Fruit fly (Drosophila melanogaster) whole organism, prepupa: Measurements from ENCODE around the gene Alp13.

Experiments used
- CG16779 ChIP-seq: fragments of 200-800 bp; sonication (Bioruptor generic); optimal IDR thresholded peaks from 3 replicates; lab custom pipeline; 2017; ENCODE audit warnings: missing biosample characterization, mild to moderate bottlenecking, missing genetic modification characterization
- CG3032 ChIP-seq: fragments of 200-800 bp; optimal IDR thresholded peaks from 2 replicates; lab custom pipeline; 2019; ENCODE audit warnings: missing biosample characterization, mild to moderate bottlenecking, missing genetic modification characterization, moderate library complexity
- CG6854 ChIP-seq: fragments of 200-800 bp; sonication (Bioruptor generic); optimal IDR thresholded peaks from 2 replicates; lab custom pipeline; 2017; ENCODE audit warnings: missing biosample characterization, mild to moderate bottlenecking, missing genetic modification characterization
- CG8319 ChIP-seq: fragments of 200-800 bp; sonication (Bioruptor generic); optimal IDR thresholded peaks from 3 replicates; lab custom pipeline; 2016; ENCODE audit warnings: missing biosample characterization, missing genetic modification characterization
- OdsH ChIP-seq: fragments of 200-800 bp; sonication (Bioruptor generic); optimal IDR thresholded peaks from 3 replicates; lab custom pipeline; 2016; ENCODE audit warnings: missing biosample characterization, missing genetic modification characterization
- Sox102F ChIP-seq: fragments of 200-800 bp; sonication (Bioruptor generic); optimal IDR thresholded peaks from 2 replicates; lab custom pipeline; 2016; ENCODE audit warnings: missing biosample characterization, mild to moderate bottlenecking, missing genetic modification characterization
- Sox14 ChIP-seq: fragments of 200-800 bp; sonication (Bioruptor generic); optimal IDR thresholded peaks from 3 replicates; lab custom pipeline; 2016; ENCODE audit warnings: missing biosample characterization, missing genetic modification characterization
- acj6 ChIP-seq: fragments of 200-800 bp; sonication (Bioruptor generic); optimal IDR thresholded peaks from 3 replicates; lab custom pipeline; 2016; ENCODE audit warnings: missing biosample characterization, missing genetic modification characterization
- lz ChIP-seq: fragments of 200-800 bp; sonication (Bioruptor generic); optimal IDR thresholded peaks from 3 replicates; lab custom pipeline; 2016; ENCODE audit warnings: missing biosample characterization, missing genetic modification characterization
- net ChIP-seq: fragments of 200-800 bp; sonication (Bioruptor generic); optimal IDR thresholded peaks from 3 replicates; lab custom pipeline; 2016; ENCODE audit warnings: missing biosample characterization, missing genetic modification characterization

DNA sequence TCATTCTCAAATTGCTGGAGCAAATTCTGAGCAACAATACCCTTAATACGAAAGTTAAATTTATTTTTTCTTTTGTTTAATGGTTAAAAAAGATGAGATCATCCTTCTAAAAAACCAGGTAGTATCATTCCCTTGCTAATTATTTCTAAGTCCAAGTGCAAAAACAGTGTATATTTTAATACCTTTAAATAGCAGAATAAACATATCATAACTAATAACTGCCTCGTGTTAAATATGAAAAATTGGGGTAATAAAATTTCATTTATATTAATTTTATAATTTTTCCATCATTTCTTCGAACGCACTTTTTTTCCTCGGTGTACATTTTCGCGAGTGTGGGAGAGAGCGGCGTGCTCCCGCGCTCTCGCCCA lies 36.6 kb upstream of the Alp13 start:
- TF ChIP-seq CG16779 (tag; lab: Kevin White, UChicago) (no peak), Sox102F (GFP tag; lab: Kevin White, UChicago) (peak; percentile 17), net (GFP tag; lab: Kevin White, UChicago) (peak; percentile 3), Sox14 (GFP tag; lab: Kevin White, UChicago) (no peak), CG3032 (tag; lab: Kevin White, UChicago) (peak; percentile 7), lz (no peak), CG8319 (no peak), OdsH (GFP tag; lab: Kevin White, UChicago) (peak; percentile 35), acj6 (GFP tag; lab: Kevin White, UChicago) (peak; percentile 27), CG6854 (GFP tag; lab: Kevin White, UChicago) (no peak)
